Fruit fly (Drosophila melanogaster) whole organism, embryonic: ENCODE measurements around the gene CG14742.

Experiments
- Antp ChIP-seq: fragments of 200-800 bp; sonication (Bioruptor generic); optimal IDR thresholded peaks from 3 replicates; lab custom pipeline; 2016; ENCODE audit warnings: missing biosample characterization, missing genetic modification characterization
- Awh ChIP-seq: fragments of 200-800 bp; sonication (Bioruptor generic); IDR thresholded peaks from 2 replicates; pipeline ENCODE4, ENCODE4 v1.3.6; 2022; ENCODE audit warnings: missing biosample characterization, missing genetic modification characterization
- CG10366 ChIP-seq: fragments of 200-800 bp; sonication (Bioruptor generic); IDR thresholded peaks from 2 replicates; pipeline ENCODE4 v1.3.6; 2022; ENCODE audit warnings: missing biosample characterization, missing genetic modification characterization
- CG10431 ChIP-seq: fragments of 200-800 bp; sonication (Bioruptor generic); optimal IDR thresholded peaks from 3 replicates; lab custom pipeline; 2018; ENCODE audit warnings: missing biosample characterization, mild to moderate bottlenecking, missing genetic modification characterization
- CG10543 ChIP-seq: fragments of 200-800 bp; sonication (Bioruptor generic); optimal IDR thresholded peaks from 3 replicates; lab custom pipeline; 2017; ENCODE audit warnings: missing biosample characterization, mild to moderate bottlenecking, missing genetic modification characterization, moderate library complexity
- CG10654 ChIP-seq: fragments of 200-800 bp; sonication (Bioruptor generic); optimal IDR thresholded peaks from 2 replicates; lab custom pipeline; 2016; ENCODE audit warnings: missing biosample characterization, missing genetic modification characterization
- CG11247 ChIP-seq: fragments of 200-800 bp; sonication (Bioruptor generic); IDR thresholded peaks from 2 replicates; pipeline ENCODE4 v1.3.6; 2022; ENCODE audit warnings: missing biosample characterization, missing genetic modification characterization
- CG12659 ChIP-seq: fragments of 200-800 bp; sonication (Bioruptor generic); optimal IDR thresholded peaks from 3 replicates; lab custom pipeline; 2017; ENCODE audit warnings: mild to moderate bottlenecking, missing biosample characterization, missing genetic modification reagents, missing genetic modification characterization
- CG13775 ChIP-seq: fragments of 200-800 bp; sonication (Bioruptor generic); optimal IDR thresholded peaks from 3 replicates; lab custom pipeline; 2017; ENCODE audit warnings: missing biosample characterization, mild to moderate bottlenecking, missing genetic modification characterization
- CG15696 ChIP-seq: fragments of 200-800 bp; sonication (Bioruptor generic); optimal IDR thresholded peaks from 2 replicates; lab custom pipeline; 2019; ENCODE audit warnings: missing biosample characterization, mild to moderate bottlenecking, missing genetic modification characterization, moderate library complexity
- CG1603 ChIP-seq: fragments of 200-800 bp; sonication (Bioruptor generic); optimal IDR thresholded peaks from 2 replicates; lab custom pipeline; 2019; ENCODE audit warnings: missing biosample characterization, mild to moderate bottlenecking, missing genetic modification characterization, moderate library complexity
- CG17328 ChIP-seq: fragments of 200-800 bp; sonication (Bioruptor generic); IDR thresholded peaks from 2 replicates; pipeline ENCODE4 v1.3.6; 2022; ENCODE audit warnings: missing biosample characterization, missing genetic modification characterization
- CG3726 ChIP-seq: fragments of 200-800 bp; sonication (Bioruptor generic); IDR thresholded peaks from 3 replicates; pipeline ENCODE4, ENCODE4 v1.3.6; 2022; ENCODE audit warnings: missing biosample characterization, missing genetic modification characterization
- CG7963 ChIP-seq: fragments of 200-800 bp; sonication (Bioruptor generic); IDR thresholded peaks from 3 replicates; pipeline ENCODE4 v1.3.6; 2022; ENCODE audit warnings: missing biosample characterization, missing genetic modification characterization; ENCODE audit not compliant: partially characterized antibody
- CG8388 ChIP-seq: fragments of 200-800 bp; sonication (Bioruptor generic); optimal IDR thresholded peaks from 2 replicates; lab custom pipeline; 2019; ENCODE audit warnings: missing biosample characterization, mild to moderate bottlenecking, missing genetic modification characterization, moderate library complexity
- CG9437 ChIP-seq: fragments of 200-800 bp; sonication (Bioruptor generic); optimal IDR thresholded peaks from 2 replicates; lab custom pipeline; 2018; ENCODE audit warnings: missing biosample characterization, mild to moderate bottlenecking, missing genetic modification characterization
- D ChIP-seq, 2 experiments: fragments of 200-800 bp in 1 of 2; fragments of >200 bp in 1 of 2; sonication (Bioruptor generic) in 1 of 2; optimal IDR thresholded peaks; 2 replicates in 1 of 2; 3 replicates in 1 of 2; lab custom pipeline; 2017; ENCODE audit warnings: mild to moderate bottlenecking in 1 of 2, missing biosample characterization in 1 of 2, missing genetic modification characterization in 1 of 2, missing genetic modification reagents in 1 of 2
- D19A ChIP-seq: fragments of 200-800 bp; optimal IDR thresholded peaks from 3 replicates; lab custom pipeline; 2019; ENCODE audit warnings: missing biosample characterization, mild to moderate bottlenecking, missing genetic modification characterization, moderate library complexity
- Doc2 ChIP-seq: fragments of 200-800 bp; sonication (Bioruptor generic); IDR thresholded peaks from 2 replicates; pipeline ENCODE4 v1.3.6; 2022; ENCODE audit warnings: missing biosample characterization, missing genetic modification characterization
- Dp ChIP-seq: fragments of 200-800 bp; sonication (Bioruptor generic); optimal IDR thresholded peaks from 2 replicates; lab custom pipeline; 2018; ENCODE audit warnings: missing biosample characterization, mild to moderate bottlenecking, missing genetic modification characterization, moderate library complexity
- Dref ChIP-seq: fragments of 200-800 bp; sonication (Bioruptor generic); IDR thresholded peaks from 2 replicates; pipeline ENCODE4 v1.3.6; 2022; ENCODE audit warnings: missing biosample characterization, missing genetic modification characterization
- Ets65A ChIP-seq: fragments of 200-800 bp; sonication (Bioruptor generic); peaks from one replicate; lab custom pipeline; 2016; ENCODE audit warnings: missing biosample characterization, missing genetic modification characterization
- Hey ChIP-seq: fragments of 200-800 bp; sonication (Bioruptor generic); optimal IDR thresholded peaks from 3 replicates; lab custom pipeline; 2018; ENCODE audit warnings: missing biosample characterization, mild to moderate bottlenecking, missing genetic modification characterization
- Mrtf ChIP-seq: fragments of 200-800 bp; sonication (Bioruptor generic); IDR thresholded peaks from 3 replicates; pipeline ENCODE4 v1.3.6; 2022; ENCODE audit warnings: missing biosample characterization, missing genetic modification characterization
- NC2α ChIP-seq: fragments of 200-800 bp; sonication (Bioruptor generic); optimal IDR thresholded peaks from 2 replicates; lab custom pipeline; 2016; ENCODE audit warnings: missing biosample characterization, missing genetic modification characterization
- NC2β ChIP-seq: fragments of 200-800 bp; sonication (Bioruptor generic); optimal IDR thresholded peaks from 2 replicates; lab custom pipeline; 2016; ENCODE audit warnings: missing biosample characterization, missing genetic modification characterization
- Nf-YA ChIP-seq: fragments of 200-800 bp; sonication (Bioruptor generic); IDR thresholded peaks from 2 replicates; pipeline ENCODE4 v1.3.6; 2022; ENCODE audit warnings: missing biosample characterization, missing genetic modification characterization
- Opbp ChIP-seq: fragments of 200-800 bp; sonication (Bioruptor generic); IDR thresholded peaks from 3 replicates; pipeline ENCODE4 v1.3.6; 2022; ENCODE audit warnings: missing biosample characterization, missing genetic modification characterization; ENCODE audit not compliant: partially characterized antibody
- TFAM ChIP-seq: fragments of 200-800 bp; sonication (Bioruptor generic); optimal IDR thresholded peaks from 2 replicates; lab custom pipeline; 2017; ENCODE audit warnings: missing biosample characterization, missing genetic modification characterization, inconsistent platforms
- Taf1 ChIP-seq: fragments of 200-800 bp; sonication (Bioruptor generic); IDR thresholded peaks from 2 replicates; pipeline ENCODE4 v1.3.6; 2022; ENCODE audit warnings: missing biosample characterization, missing genetic modification characterization
- Vsx1 ChIP-seq: fragments of 200-800 bp; sonication (Bioruptor generic); optimal IDR thresholded peaks from 2 replicates; lab custom pipeline; 2017; ENCODE audit warnings: missing biosample characterization, mild to moderate bottlenecking, missing genetic modification characterization, missing genetic modification reagents
- br ChIP-seq: fragments of >200 bp; optimal IDR thresholded peaks from 2 replicates; lab custom pipeline; 2017
- chm ChIP-seq: fragments of 200-800 bp; sonication (Bioruptor generic); IDR thresholded peaks from 2 replicates; pipeline ENCODE4 v1.3.6; 2022; ENCODE audit warnings: missing biosample characterization, missing genetic modification characterization
- emc ChIP-seq: fragments of 200-800 bp; sonication (Bioruptor generic); optimal IDR thresholded peaks from 2 replicates; lab custom pipeline; 2016; ENCODE audit warnings: missing biosample characterization, missing genetic modification characterization
- fru ChIP-seq: fragments of >200 bp; optimal IDR thresholded peaks from 2 replicates; lab custom pipeline; 2017
- gt ChIP-seq: fragments of 200-800 bp; sonication (Bioruptor generic); IDR thresholded peaks from 2 replicates; pipeline ENCODE4 v1.3.6; 2022; ENCODE audit warnings: missing biosample characterization, missing genetic modification characterization
- kni ChIP-seq: fragments of 200-800 bp; sonication (Bioruptor generic); optimal IDR thresholded peaks from 3 replicates; lab custom pipeline; 2017; ENCODE audit warnings: mild to moderate bottlenecking, missing biosample characterization, missing genetic modification reagents, missing genetic modification characterization
- maf-S ChIP-seq: fragments of 200-800 bp; sonication (Bioruptor generic); optimal IDR thresholded peaks from 2 replicates; lab custom pipeline; 2016; ENCODE audit warnings: missing biosample characterization, missing genetic modification characterization
- mld ChIP-seq: fragments of 200-800 bp; sonication (Bioruptor generic); IDR thresholded peaks from 3 replicates; pipeline ENCODE4 v1.3.6; 2022; ENCODE audit warnings: missing biosample characterization, missing genetic modification characterization; ENCODE audit not compliant: partially characterized antibody
- p53 ChIP-seq: fragments of 200-800 bp; sonication (Bioruptor generic); optimal IDR thresholded peaks from 2 replicates; lab custom pipeline; 2016; ENCODE audit warnings: missing biosample characterization, missing genetic modification characterization
- sc ChIP-seq, 3 experiments: fragments of >200 bp in 2 of 3; fragments of 200-800 bp in 1 of 3; sonication (Bioruptor generic) in 1 of 3; optimal IDR thresholded peaks; 2 replicates in 2 of 3; 3 replicates in 1 of 3; lab custom pipeline; 2017; ENCODE audit warnings: mild to moderate bottlenecking in 1 of 3, missing biosample characterization in 1 of 3, missing genetic modification characterization in 1 of 3, missing genetic modification reagents in 1 of 3
- sima ChIP-seq: fragments of 200-800 bp; sonication (Bioruptor generic); optimal IDR thresholded peaks from 2 replicates; lab custom pipeline; 2016; ENCODE audit warnings: missing biosample characterization, missing genetic modification characterization
- so ChIP-seq: fragments of 200-800 bp; sonication (Bioruptor generic); IDR thresholded peaks from 3 replicates; pipeline ENCODE4 v1.3.6; 2022; ENCODE audit warnings: missing biosample characterization, missing genetic modification characterization
- tap ChIP-seq: fragments of 200-800 bp; optimal IDR thresholded peaks from 3 replicates; lab custom pipeline; 2019; ENCODE audit warnings: missing biosample characterization, mild to moderate bottlenecking, missing genetic modification characterization, moderate library complexity
- tgo ChIP-seq: fragments of 200-800 bp; sonication (Bioruptor generic); IDR thresholded peaks from 3 replicates; pipeline ENCODE4 v1.3.6; 2022; ENCODE audit warnings: missing biosample characterization, missing genetic modification characterization
- twi ChIP-seq: fragments of 200-800 bp; optimal IDR thresholded peaks from 2 replicates; lab custom pipeline; 2019; ENCODE audit warnings: missing biosample characterization, mild to moderate bottlenecking, missing genetic modification characterization, moderate library complexity
- vvl ChIP-seq: fragments of 200-800 bp; sonication (Bioruptor generic); IDR thresholded peaks from 2 replicates; pipeline ENCODE4 v1.3.6; 2022; ENCODE audit warnings: missing biosample characterization, missing genetic modification characterization
- wdn ChIP-seq: fragments of 200-800 bp; sonication (Bioruptor generic); IDR thresholded peaks from 2 replicates; pipeline ENCODE4 v1.3.6; 2022; ENCODE audit warnings: missing biosample characterization, missing genetic modification characterization
- z ChIP-seq: fragments of 200-800 bp; sonication (Bioruptor generic); IDR thresholded peaks from 3 replicates; pipeline ENCODE4 v1.3.6; 2022; ENCODE audit warnings: missing biosample characterization, missing genetic modification characterization
- zfh1 ChIP-seq: fragments of 200-800 bp; sonication (Bioruptor generic); IDR thresholded peaks from 3 replicates; pipeline ENCODE4 v1.3.6; 2022; ENCODE audit warnings: missing biosample characterization, missing genetic modification characterization

The CG14742 gene

dm6 chr3R:12221366-12221916 is 7.1 kb downstream of the CG14742 start, which contains the start of gene CG4860 (continued):
- no peak for TF ChIP-seq Dp
- TF ChIP-seq kni (GFP tag; lab: Kevin White, UChicago), result no peak
- 0 out of 3 replicates have a peak, but pooled peaks have one; percentile 24 for TF ChIP-seq CG3726 (GFP tag; lab: Robert Waterston, UW)
- peak; percentile 91 for TF ChIP-seq vvl (GFP tag; lab: Robert Waterston, UW)
- no peak for TF ChIP-seq fru (lab: Kevin White, UChicago)
- TF ChIP-seq Taf1 (GFP tag; lab: Robert Waterston, UW), result peak; percentile 71; the same call in 1 of the 2 replicates
- TF ChIP-seq CG15696 (tag; lab: Kevin White, UChicago), result peak; percentile 32
- TF ChIP-seq CG10654 (GFP tag; lab: Kevin White, UChicago), result peak; percentile 78
- TF ChIP-seq tap, result peak; percentile 63
- no peak for TF ChIP-seq CG7963 (GFP tag; lab: Robert Waterston, UW)
- peak; percentile 89 for TF ChIP-seq tgo
- peak; percentile 91 for TF ChIP-seq CG12659 (GFP tag; lab: Kevin White, UChicago)
- TF ChIP-seq Antp (GFP tag; lab: Kevin White, UChicago), result peak; percentile 87
- peak; percentile 86 for TF ChIP-seq maf-S (GFP tag; lab: Kevin White, UChicago)
- peak; percentile 74; the same call in 2 of the 3 replicates for TF ChIP-seq Mrtf (GFP tag; lab: Robert Waterston, UW)
- peak; percentile 76 for TF ChIP-seq Vsx1 (GFP tag; lab: Kevin White, UChicago)
- TF ChIP-seq chm (GFP tag; lab: Robert Waterston, UW), result 0 out of 2 replicates have a peak, but pooled peaks have one; percentile 23
- TF ChIP-seq NC2α (GFP tag; lab: Kevin White, UChicago), result peak; percentile 56
- peak; percentile 98 for TF ChIP-seq Ets65A
- TF ChIP-seq emc (GFP tag; lab: Kevin White, UChicago), result peak; percentile 73
- TF ChIP-seq Dref, result peak; percentile 39; the same call in 1 of the 2 replicates
- TF ChIP-seq CG10366 (GFP tag; lab: Robert Waterston, UW), result peak; percentile 89
- no peak for TF ChIP-seq sc (optimal IDR thresholded peaks at IDR 0.05; lab: Kevin White, UChicago)
- peak; percentile 33 for TF ChIP-seq sc (GFP tag; optimal IDR thresholded peaks at IDR 0.05; lab: Kevin White, UChicago)
- TF ChIP-seq wdn (GFP tag; lab: Robert Waterston, UW), result peak; percentile 46; the same call in 1 of the 2 replicates
- TF ChIP-seq TFAM (GFP tag; lab: Kevin White, UChicago), result peak; percentile 49
- peak; percentile 84 for TF ChIP-seq so (GFP tag; lab: Robert Waterston, UW)
- TF ChIP-seq gt, result 0 out of 2 replicates have a peak, but pooled peaks have one; percentile 14
- TF ChIP-seq Nf-YA (GFP tag; lab: Robert Waterston, UW), result peak; percentile 68
- TF ChIP-seq CG9437 (GFP tag; lab: Kevin White, UChicago), result peak; percentile 62
- TF ChIP-seq Hey (tag; lab: Kevin White, UChicago), result no peak
- TF ChIP-seq zfh1 (GFP tag; lab: Robert Waterston, UW), result peak; percentile 78; the same call in 2 of the 3 replicates
- TF ChIP-seq D (optimal IDR thresholded peaks at IDR 0.05; lab: Kevin White, UChicago), result no peak
- peak; percentile 66 for TF ChIP-seq D (GFP tag; optimal IDR thresholded peaks at IDR 0.05; lab: Kevin White, UChicago)
- TF ChIP-seq D19A, result peak; percentile 75
- TF ChIP-seq z (GFP tag; lab: Robert Waterston, UW), result no peak
- no peak for TF ChIP-seq br (lab: Kevin White, UChicago)
- TF ChIP-seq mld (GFP tag; lab: Robert Waterston, UW), result no peak
- peak; percentile 69 for TF ChIP-seq p53 (GFP tag; lab: Kevin White, UChicago)
- peak; percentile 55 for TF ChIP-seq NC2β (GFP tag; lab: Kevin White, UChicago)
- TF ChIP-seq twi (tag; lab: Kevin White, UChicago), result no peak
- TF ChIP-seq CG8388 (GFP tag; lab: Kevin White, UChicago), result peak; percentile 82
- peak; percentile 78 for TF ChIP-seq CG13775 (GFP tag; lab: Kevin White, UChicago)
- TF ChIP-seq Opbp (GFP tag; lab: Robert Waterston, UW), result no peak
- TF ChIP-seq CG10543 (GFP tag; lab: Kevin White, UChicago), result peak; percentile 82
- no peak; the same call in 1 of the 2 replicates for TF ChIP-seq Doc2
- TF ChIP-seq CG10431 (GFP tag; lab: Kevin White, UChicago), result no peak
- TF ChIP-seq Awh (GFP tag; lab: Robert Waterston, UW), result peak; percentile 69; the same call in 1 of the 2 replicates
- TF ChIP-seq CG17328 (GFP tag; lab: Robert Waterston, UW), result peak; percentile 82
- TF ChIP-seq CG1603 (tag; lab: Kevin White, UChicago), result peak; percentile 59
- TF ChIP-seq sima (GFP tag; lab: Kevin White, UChicago), result peak; percentile 1
- peak; percentile 88 for TF ChIP-seq CG11247
